Worm (Caenorhabditis elegans) whole organism, early embryonic: Measurements from ENCODE around the gene eri-5.

Experiments used
- B0310.2 ChIP-seq: sonication (generic microtip); optimal IDR thresholded peaks from 2 replicates; lab custom pipeline; 2016; ENCODE audit warnings: mild to moderate bottlenecking, missing genetic modification characterization, missing compliant biosample characterization
- F13C5.2 ChIP-seq: sonication (generic microtip); optimal IDR thresholded peaks from 2 replicates; lab custom pipeline; 2017; ENCODE audit warnings: mild to moderate bottlenecking, missing genetic modification characterization, inconsistent platforms, missing compliant biosample characterization
- aly-1 ChIP-seq: sonication (generic microtip); optimal IDR thresholded peaks from 2 replicates; lab custom pipeline; 2016; ENCODE audit warnings: missing genetic modification characterization, missing compliant biosample characterization
- ama-1 ChIP-seq: fragments of 150-350 bp; optimal IDR thresholded peaks from 2 replicates; lab custom pipeline; 2014
- ets-7 ChIP-seq: sonication (generic microtip); optimal IDR thresholded peaks from 2 replicates; lab custom pipeline; 2016; ENCODE audit warnings: missing genotype, missing genetic modification characterization, missing compliant biosample characterization
- flt-1 ChIP-seq: fragments of 200-800 bp; sonication (Bioruptor generic); IDR thresholded peaks from 2 replicates; pipeline ENCODE4 v1.3.6; 2022; ENCODE audit warnings: missing genetic modification characterization, missing compliant biosample characterization
- hnd-1 ChIP-seq: sonication (generic microtip); optimal IDR thresholded peaks from 2 replicates; lab custom pipeline; 2016; ENCODE audit warnings: missing genetic modification characterization, missing compliant biosample characterization
- sea-1 ChIP-seq: fragments of 200-800 bp; sonication (Bioruptor generic); conservative IDR thresholded peaks from 2 replicates; pipeline ENCODE4 v1.3.6; 2022; ENCODE audit warnings: missing genetic modification characterization, missing compliant biosample characterization
- tbx-11 ChIP-seq: fragments of 200-800 bp; sonication (Bioruptor generic); IDR thresholded peaks from 2 replicates; pipeline ENCODE4 v1.3.6; 2022; ENCODE audit warnings: missing genetic modification characterization, missing compliant biosample characterization
- tra-4 ChIP-seq: sonication (generic microtip); optimal IDR thresholded peaks from 2 replicates; lab custom pipeline; 2017; ENCODE audit warnings: missing genetic modification characterization, missing compliant biosample characterization

DNA sequence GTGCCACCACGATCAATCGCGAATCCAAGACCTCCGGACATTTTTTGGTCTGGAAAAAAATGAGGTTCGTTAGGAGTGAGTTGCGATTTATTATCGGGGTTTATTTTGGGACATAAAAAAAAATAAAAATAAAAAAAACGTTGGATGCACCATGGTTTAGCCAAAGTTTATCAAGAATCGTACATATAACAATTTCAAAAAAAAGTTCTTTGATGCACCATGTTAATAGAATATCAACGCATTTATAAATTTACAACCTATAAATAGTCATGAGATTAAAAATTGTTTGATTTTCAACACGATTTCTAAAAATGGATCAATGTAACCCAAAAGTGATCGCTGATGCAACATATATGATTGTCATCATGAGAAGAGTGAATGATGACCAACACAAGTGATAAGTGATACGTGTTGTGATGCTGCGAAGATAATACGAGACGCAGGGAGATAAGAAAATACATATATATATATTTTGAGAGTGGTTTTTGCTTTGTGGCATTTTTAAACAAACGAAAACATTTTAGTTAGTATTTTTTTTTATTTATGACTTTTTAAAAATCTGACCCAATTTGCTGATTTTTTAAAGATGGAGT, 21.8 kb downstream of the eri-5 start, which contains the start of gene Y38F2AR.12:
- TF ChIP-seq ama-1 (lab: Kevin White, UChicago) (no peak), flt-1 (GFP tag; lab: Robert Waterston, UW) (no peak), B0310.2 (tag; lab: Kevin White, UChicago) (no peak), F13C5.2 (tag; lab: Kevin White, UChicago) (no peak), ets-7 (tag; lab: Kevin White, UChicago) (no peak), tra-4 (tag; lab: Kevin White, UChicago) (no peak), tbx-11 (GFP tag; lab: Robert Waterston, UW) (no peak), sea-1 (GFP tag; lab: Robert Waterston, UW) (no peak), aly-1 (no peak), hnd-1 (no peak)
